Fruit fly (Drosophila melanogaster) whole organism: ENCODE data around the gene Sec15.

Experiments used
- EcR ChIP-seq, 2 experiments: fragments of >200 bp; optimal IDR thresholded peaks; 2 replicates each; lab custom pipeline; 2017; ENCODE audit warnings: missing biosample characterization in 2 of 2, missing genetic modification characterization in 2 of 2, missing genetic modification reagents in 2 of 2
- usp ChIP-seq: fragments of >200 bp; optimal IDR thresholded peaks from 2 replicates; lab custom pipeline; 2017; ENCODE audit warnings: missing biosample characterization, missing genetic modification characterization, mixed read lengths

dm6 chr3R:21154130-21154529 lies 46.4 kb upstream of the Sec15 start:
- TF ChIP-seq EcR (GFP tag; optimal IDR thresholded peaks at IDR 0.05; lab: Kevin White, UChicago) (no peak), usp (GFP tag; lab: Kevin White, UChicago) (no peak)
